Fruit fly (Drosophila melanogaster): ENCODE data around the gene CG31883.

CG31883 gene

DNA sequence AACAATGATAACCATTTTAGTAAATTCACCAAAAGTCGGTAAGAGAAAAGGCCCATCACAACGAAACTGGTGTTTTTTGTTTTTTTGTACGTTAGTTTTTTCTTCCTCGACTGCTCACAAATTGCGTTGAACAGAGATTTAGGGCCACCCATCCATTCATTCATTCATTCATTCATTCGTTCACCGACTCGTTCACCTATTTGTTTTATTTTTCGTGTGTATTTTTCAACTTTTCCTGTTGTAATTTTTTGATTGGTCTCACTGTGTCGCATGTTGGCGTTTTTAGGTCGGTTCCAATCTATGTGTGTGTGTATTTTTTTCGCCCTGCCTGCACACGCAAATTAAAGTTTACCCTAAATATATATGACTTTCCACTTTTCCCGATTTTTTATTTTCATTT, 3.4 kb upstream of the CG31883 start:
- TF ChIP-seq psq (optimal IDR thresholded peaks at IDR 0.05) (no peak), Dll (optimal IDR thresholded peaks at IDR 0.05) (no peak), EcR (GFP tag; optimal IDR thresholded peaks at IDR 0.05) (no peak), CG8478 (optimal IDR thresholded peaks at IDR 0.05) (no peak), pan (optimal IDR thresholded peaks at IDR 0.05) (no peak), usp (GFP tag; optimal IDR thresholded peaks at IDR 0.05) (no peak)

- no peak for TF ChIP-seq usp (GFP tag; optimal IDR thresholded peaks at IDR 0.05)
- no peak for TF ChIP-seq EcR (GFP tag; optimal IDR thresholded peaks at IDR 0.05)
- TF ChIP-seq pan (optimal IDR thresholded peaks at IDR 0.05), result no peak
- no peak for TF ChIP-seq CG8478 (optimal IDR thresholded peaks at IDR 0.05)
- TF ChIP-seq Dll (optimal IDR thresholded peaks at IDR 0.05), result no peak
- TF ChIP-seq psq (optimal IDR thresholded peaks at IDR 0.05), result no peak
These were observed 2.6 kb upstream of the CG31883 start for dm6 chr2L:9525719-9526118.

- no peak for TF ChIP-seq CG8478 (optimal IDR thresholded peaks at IDR 0.05)
- no peak for TF ChIP-seq usp (GFP tag; optimal IDR thresholded peaks at IDR 0.05)
- TF ChIP-seq pan (optimal IDR thresholded peaks at IDR 0.05), result peak; percentile 23
- no peak for TF ChIP-seq psq (optimal IDR thresholded peaks at IDR 0.05)
These were observed 1.8 kb upstream of the CG31883 start for dm6 chr2L:9526518-9526917.

DNA sequence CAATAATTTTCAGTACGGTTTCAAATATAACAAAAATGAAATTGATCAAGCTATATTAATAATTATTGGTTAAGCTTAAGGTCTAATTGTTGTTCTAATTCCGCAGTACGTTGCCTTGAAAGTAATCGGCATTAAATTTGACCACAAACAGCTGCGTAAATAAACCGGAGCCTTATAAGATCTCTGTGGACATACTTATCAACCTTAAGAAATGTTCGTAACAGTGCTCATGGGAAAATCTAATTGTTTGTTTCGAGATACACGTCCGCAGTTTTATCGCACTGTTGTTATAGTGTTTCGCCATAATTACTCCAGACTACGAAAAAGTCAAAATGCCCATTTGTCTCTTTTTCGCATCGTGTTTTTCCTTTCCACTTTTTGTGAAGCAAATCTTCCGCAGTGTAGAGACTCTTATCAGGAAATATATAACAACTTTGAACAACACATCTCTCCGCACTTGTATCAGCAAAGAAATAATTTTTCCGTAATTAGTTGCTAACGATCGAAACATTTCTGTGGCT, 1.6 kb downstream of the CG31883 start:
- no peak for TF ChIP-seq psq (optimal IDR thresholded peaks at IDR 0.05)

DNA sequence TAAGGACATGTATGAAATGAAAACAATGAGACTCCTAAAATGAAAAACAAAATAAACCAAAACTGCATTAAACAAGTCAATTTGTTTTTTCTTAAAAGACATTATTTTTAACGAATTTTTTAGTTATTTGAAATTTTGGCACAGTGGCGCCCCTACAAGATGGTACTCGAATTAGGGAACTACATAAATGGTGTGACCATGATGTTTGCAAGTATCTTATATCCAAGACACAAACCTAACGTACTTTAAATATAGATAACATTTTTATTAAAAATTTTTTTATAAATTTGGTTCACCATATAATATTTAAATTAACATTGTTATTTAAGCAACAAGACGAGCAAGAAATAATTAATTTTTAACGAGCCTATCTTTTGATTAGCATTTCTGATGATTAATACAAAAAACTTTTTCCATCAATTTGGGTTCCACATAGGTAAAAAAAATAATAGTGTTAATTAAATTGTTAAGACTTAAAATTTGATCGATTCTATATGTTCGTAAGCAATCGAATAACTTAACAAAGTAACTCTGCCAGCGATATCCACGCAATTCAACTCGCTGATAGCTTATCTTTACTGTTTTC, 11.8 kb downstream of the CG31883 start, which contains the start of gene CG17855:
Gene CG17855, plus strand, starts transcription at position 536 of the 586 bp plus-strand sequence.
- TF ChIP-seq psq (optimal IDR thresholded peaks at IDR 0.05) (no peak), usp (GFP tag; optimal IDR thresholded peaks at IDR 0.05) (no peak), pan (optimal IDR thresholded peaks at IDR 0.05) (no peak), EcR (GFP tag; optimal IDR thresholded peaks at IDR 0.05) (no peak), CG8478 (optimal IDR thresholded peaks at IDR 0.05) (no peak), Dll (optimal IDR thresholded peaks at IDR 0.05) (no peak)

- TF ChIP-seq CG8478 (optimal IDR thresholded peaks at IDR 0.05) (no peak), Dll (optimal IDR thresholded peaks at IDR 0.05) (no peak), pan (optimal IDR thresholded peaks at IDR 0.05) (no peak), psq (optimal IDR thresholded peaks at IDR 0.05) (no peak), usp (GFP tag; optimal IDR thresholded peaks at IDR 0.05) (no peak), EcR (GFP tag; optimal IDR thresholded peaks at IDR 0.05) (no peak)
These were observed 14.3 kb downstream of the CG31883 start, which contains the start of gene Cpr30B for dm6 chr2L:9542578-9542977. Gene Cpr30B (plus strand): TSS chr2L:9542878.

DNA sequence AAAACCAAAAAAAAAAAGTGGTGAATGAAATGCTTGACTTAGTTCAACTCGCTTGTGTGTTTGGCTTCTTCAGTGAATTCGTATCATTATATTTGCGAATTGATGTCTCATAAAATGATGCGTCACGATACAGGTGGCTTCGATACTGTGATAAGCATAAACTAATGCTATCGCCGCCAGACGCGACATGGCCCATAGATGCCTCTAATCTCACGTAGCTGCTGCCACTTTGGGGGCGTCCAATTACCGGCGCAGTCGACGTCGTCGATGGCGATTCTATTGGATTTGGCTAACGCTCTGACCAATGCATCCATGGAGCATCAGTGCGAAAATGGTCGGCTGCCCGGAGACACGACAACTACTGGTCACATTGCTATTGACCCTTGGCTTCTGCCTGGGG, 15.6 kb downstream of the CG31883 start, which contains the start of gene CG13113:
Gene CG13113, plus strand, starts transcription at position 301 of the 400 bp plus-strand sequence.
- TF ChIP-seq pan (optimal IDR thresholded peaks at IDR 0.05) (no peak), psq (optimal IDR thresholded peaks at IDR 0.05) (no peak), CG8478 (optimal IDR thresholded peaks at IDR 0.05) (no peak), EcR (GFP tag; optimal IDR thresholded peaks at IDR 0.05) (no peak), Dll (optimal IDR thresholded peaks at IDR 0.05) (no peak), usp (GFP tag; optimal IDR thresholded peaks at IDR 0.05) (no peak)

DNA sequence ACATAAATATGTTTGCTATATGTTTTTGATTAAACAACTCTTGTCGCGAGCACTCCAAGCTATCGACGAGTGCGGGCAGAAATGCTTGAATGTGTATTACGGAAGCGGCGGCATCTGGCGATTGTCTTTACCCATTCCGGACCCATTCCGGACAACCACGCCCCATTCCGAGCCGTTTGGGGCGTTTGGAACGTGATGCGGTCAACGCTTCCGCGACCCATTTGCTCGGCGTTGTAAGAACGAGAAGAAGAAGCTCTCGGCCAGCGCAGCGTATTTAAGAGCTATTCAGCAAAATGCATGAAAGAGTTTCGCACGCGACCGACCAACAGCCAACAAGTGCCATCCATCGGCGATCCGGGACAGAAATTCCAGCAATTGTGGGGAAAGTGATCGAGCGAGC, 17.2 kb downstream of the CG31883 start, which contains the start of gene CG13114:
Gene CG13114, plus strand, starts transcription at position 301 of the 400 bp plus-strand sequence.
- TF ChIP-seq psq (optimal IDR thresholded peaks at IDR 0.05) (no peak), CG8478 (optimal IDR thresholded peaks at IDR 0.05) (no peak), Dll (optimal IDR thresholded peaks at IDR 0.05) (no peak), pan (optimal IDR thresholded peaks at IDR 0.05) (no peak), EcR (GFP tag; optimal IDR thresholded peaks at IDR 0.05) (no peak), usp (GFP tag; optimal IDR thresholded peaks at IDR 0.05) (no peak)

DNA sequence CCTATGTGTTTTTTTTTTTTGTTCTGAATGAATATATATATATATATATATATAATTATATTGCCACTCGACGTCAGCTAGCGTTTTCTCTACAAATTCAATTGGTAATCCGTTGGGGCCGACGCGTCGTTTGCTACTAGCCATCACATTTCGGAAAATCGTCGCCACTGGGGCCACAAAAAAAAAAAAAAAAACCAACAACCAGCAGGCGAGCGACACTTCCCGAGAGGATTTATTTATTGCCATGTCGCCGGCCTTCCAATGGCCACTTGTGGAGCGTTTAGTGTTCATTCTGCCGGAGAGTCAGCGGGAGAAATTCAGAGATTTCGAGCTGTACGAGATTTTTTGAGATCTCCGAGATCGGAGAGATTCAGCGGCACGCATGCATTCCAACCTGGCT, 22.6 kb downstream of the CG31883 start:
- TF ChIP-seq EcR (GFP tag; optimal IDR thresholded peaks at IDR 0.05) (no peak), usp (GFP tag; optimal IDR thresholded peaks at IDR 0.05) (no peak), pan (optimal IDR thresholded peaks at IDR 0.05) (no peak), Dll (optimal IDR thresholded peaks at IDR 0.05) (no peak), CG8478 (optimal IDR thresholded peaks at IDR 0.05) (no peak), psq (optimal IDR thresholded peaks at IDR 0.05) (no peak)

dm6 chr2L:9557858-9558257, 29.5 kb downstream of the CG31883 start:
- TF ChIP-seq pan (optimal IDR thresholded peaks at IDR 0.05) (no peak), CG8478 (optimal IDR thresholded peaks at IDR 0.05) (no peak), psq (optimal IDR thresholded peaks at IDR 0.05) (no peak), usp (GFP tag; optimal IDR thresholded peaks at IDR 0.05) (no peak), EcR (GFP tag; optimal IDR thresholded peaks at IDR 0.05) (no peak)

DNA sequence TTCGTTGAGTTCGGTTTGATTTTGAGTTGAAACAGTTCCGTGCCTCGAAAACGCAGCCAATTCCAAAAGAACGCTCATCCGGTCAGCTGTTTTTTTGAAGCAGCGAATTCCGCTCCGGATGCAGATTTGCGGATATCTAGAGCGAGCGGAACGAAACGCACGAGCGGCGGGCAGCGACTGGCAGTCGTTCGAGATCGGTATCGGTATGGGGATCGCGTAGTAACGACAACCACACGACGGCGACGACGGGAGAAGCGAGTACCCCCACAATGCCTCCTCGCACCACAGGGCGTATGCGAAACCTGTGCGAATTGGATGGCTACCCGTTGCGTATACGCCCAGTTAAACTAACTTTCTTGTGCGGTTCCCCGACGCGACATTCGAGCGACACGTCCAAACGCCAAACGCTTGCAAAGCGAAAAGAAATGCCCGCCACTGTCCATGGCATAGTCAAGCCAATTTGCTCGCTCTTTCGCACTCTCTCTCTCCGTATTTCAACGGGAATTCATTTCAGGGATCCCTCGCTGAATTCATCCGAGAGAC, 31.8 kb downstream of the CG31883 start:
- no peak for TF ChIP-seq CG8478 (optimal IDR thresholded peaks at IDR 0.05)
- TF ChIP-seq pan (optimal IDR thresholded peaks at IDR 0.05), result no peak
- no peak for TF ChIP-seq psq (optimal IDR thresholded peaks at IDR 0.05)
- no peak for TF ChIP-seq EcR (GFP tag; optimal IDR thresholded peaks at IDR 0.05)
- TF ChIP-seq usp (GFP tag; optimal IDR thresholded peaks at IDR 0.05), result no peak
- TF ChIP-seq Dll (optimal IDR thresholded peaks at IDR 0.05), result no peak

- TF ChIP-seq Dll (optimal IDR thresholded peaks at IDR 0.05) (no peak), CG8478 (optimal IDR thresholded peaks at IDR 0.05) (no peak), psq (optimal IDR thresholded peaks at IDR 0.05) (no peak), usp (GFP tag; optimal IDR thresholded peaks at IDR 0.05) (no peak), EcR (GFP tag; optimal IDR thresholded peaks at IDR 0.05) (no peak)
These were observed 34.4 kb downstream of the CG31883 start for dm6 chr2L:9562713-9563112.
